Worm (Caenorhabditis elegans) whole organism, L4 larva: ENCODE measurements around the gene srg-40.

Experiments used
- T20F7.1 ChIP-seq: fragments of 200-800 bp; sonication (Bioruptor generic); optimal IDR thresholded peaks from 2 replicates; lab custom pipeline; 2018; ENCODE audit warnings: mild to moderate bottlenecking, missing genetic modification characterization, missing compliant biosample characterization
- Y105C5A.15 ChIP-seq: fragments of 200-800 bp; sonication (Bioruptor generic); IDR thresholded peaks from 2 replicates; pipeline ENCODE4 v1.3.6; 2022; ENCODE audit warnings: missing genetic modification characterization, missing compliant biosample characterization
- Y75B8A.6 ChIP-seq: fragments of 200-800 bp; sonication (Bioruptor generic); IDR thresholded peaks from 2 replicates; pipeline ENCODE4 v1.3.6; 2022; ENCODE audit warnings: missing genetic modification reagents, missing genetic modification characterization, missing compliant biosample characterization
- aha-1 ChIP-seq: fragments of 150-350 bp; peaks from one replicate; lab custom pipeline; 2014; ENCODE audit warnings: missing biosample characterization, missing genetic modification characterization
- aly-2 ChIP-seq: sonication (generic microtip); optimal IDR thresholded peaks from 2 replicates; lab custom pipeline; 2018; ENCODE audit warnings: missing biosample characterization, missing genetic modification characterization
- dve-1 ChIP-seq: sonication (generic microtip); optimal IDR thresholded peaks from 2 replicates; lab custom pipeline; 2017; ENCODE audit warnings: antibody characterized with exemption, mild to moderate bottlenecking, missing genetic modification characterization, missing compliant biosample characterization; ENCODE audit not compliant: insufficient read depth
- fos-1 ChIP-seq: fragments of 150-350 bp; optimal IDR thresholded peaks from 2 replicates; lab custom pipeline; 2014; ENCODE audit warnings: missing biosample characterization, missing genetic modification characterization
- gei-8 ChIP-seq: fragments of 200-800 bp; sonication (Bioruptor generic); optimal IDR thresholded peaks from 2 replicates; lab custom pipeline; 2018; ENCODE audit warnings: mild to moderate bottlenecking, missing genetic modification characterization, missing compliant biosample characterization
- lim-7 ChIP-seq: fragments of 200-800 bp; sonication (Bioruptor generic); IDR thresholded peaks from 2 replicates; pipeline ENCODE4 v1.3.6; 2022; ENCODE audit warnings: missing genetic modification characterization, missing compliant biosample characterization
- lin-13 ChIP-seq: fragments of 150-350 bp; optimal IDR thresholded peaks from 2 replicates; lab custom pipeline; 2014; ENCODE audit warnings: missing biosample characterization, missing genetic modification reagents, missing genetic modification characterization
- lin-15B ChIP-seq: fragments of 150-350 bp; sonication (generic microtip); optimal IDR thresholded peaks from 3 replicates; lab custom pipeline; 2014; ENCODE audit warnings: missing biosample characterization, missing genetic modification characterization
- lin-38 ChIP-seq: fragments of 200-800 bp; sonication (Bioruptor generic); IDR thresholded peaks from 2 replicates; pipeline ENCODE4 v1.3.6; 2022; ENCODE audit warnings: missing genetic modification reagents, missing genetic modification characterization, missing compliant biosample characterization
- lsy-2 ChIP-seq, 2 experiments: fragments of 150-350 bp in 1 of 2; sonication (generic microtip) in 1 of 2; optimal IDR thresholded peaks; 2 replicates each; lab custom pipeline; 2014 to 2017; ENCODE audit warnings: missing biosample characterization in 2 of 2, missing genetic modification characterization in 2 of 2
- madf-9 ChIP-seq: fragments of 200-800 bp; sonication (Bioruptor generic); conservative IDR thresholded peaks from 2 replicates; pipeline ENCODE4 v1.3.6; 2022; ENCODE audit warnings: missing genetic modification reagents, missing genetic modification characterization, missing compliant biosample characterization
- nhr-28 ChIP-seq: fragments of 150-350 bp; optimal IDR thresholded peaks from 2 replicates; lab custom pipeline; 2014; ENCODE audit warnings: missing biosample characterization, missing genetic modification characterization
- nhr-41 ChIP-seq: fragments of 200-800 bp; sonication (Bioruptor generic); IDR thresholded peaks from 2 replicates; pipeline ENCODE4 v1.3.6; 2022; ENCODE audit warnings: missing genetic modification reagents, missing genetic modification characterization, missing compliant biosample characterization
- nhr-48 ChIP-seq: sonication (generic microtip); optimal IDR thresholded peaks from 2 replicates; lab custom pipeline; 2016; ENCODE audit warnings: mild to moderate bottlenecking, missing genetic modification characterization, missing compliant biosample characterization
- pha-4 ChIP-seq, 2 experiments: fragments of 150-350 bp in 1 of 2; fragments of 200-800 bp in 1 of 2; sonication (Bioruptor generic) in 1 of 2; IDR thresholded peaks in 1 of 2; optimal IDR thresholded peaks in 1 of 2; 2 replicates each; pipeline versions ENCODE4 v1.3.6 to Lab custom; 2014 to 2022; ENCODE audit warnings: missing genetic modification characterization in 2 of 2, missing genetic modification reagents in 2 of 2, missing biosample characterization in 1 of 2, missing compliant biosample characterization in 1 of 2
- snpc-1.2 ChIP-seq: fragments of 200-800 bp; sonication (Bioruptor generic); IDR thresholded peaks from 2 replicates; pipeline ENCODE4 v1.3.6; 2022; ENCODE audit warnings: missing genetic modification reagents, missing genetic modification characterization, missing compliant biosample characterization
- tra-1 ChIP-seq: fragments of 200-800 bp; sonication (Bioruptor generic); IDR thresholded peaks from 2 replicates; pipeline ENCODE4 v1.3.6; 2022; ENCODE audit warnings: missing genetic modification reagents, missing genetic modification characterization, missing compliant biosample characterization
- unc-62 ChIP-seq, 3 experiments: fragments of 150-350 bp in 1 of 3; sonication (generic microtip); optimal IDR thresholded peaks in 2 of 3; peaks in 1 of 3; 1 replicate in 1 of 3; 2 replicates in 2 of 3; lab custom pipeline; 2014 to 2017; ENCODE audit warnings: missing biosample characterization in 3 of 3, missing genetic modification characterization in 3 of 3, missing genetic modification reagents in 3 of 3, missing genotype in 1 of 3
- zip-11 ChIP-seq: fragments of 200-800 bp; sonication (Bioruptor generic); IDR thresholded peaks from 2 replicates; pipeline ENCODE4 v1.3.6; 2022; ENCODE audit warnings: missing genetic modification characterization, missing compliant biosample characterization

srg-40 gene

ce11 chrV:11118179-11118725, 46.1 kb downstream of the srg-40 start (continued):
- TF ChIP-seq T20F7.1 (GFP tag; lab: Kevin White, UChicago) (peak; percentile 32), dve-1 (tag; lab: Kevin White, UChicago) (peak; percentile 5), nhr-41 (GFP tag; lab: Robert Waterston, UW) (no peak), lin-38 (GFP tag; lab: Robert Waterston, UW) (peak; percentile 35; the same call in 1 of the 2 replicates), lin-15B (tag; lab: Kevin White, UChicago) (no peak), aly-2 (tag; lab: Kevin White, UChicago) (no peak), pha-4 (GFP tag; IDR thresholded peaks at IDR 0.05; lab: Robert Waterston, UW) (no peak), pha-4 (tag; optimal IDR thresholded peaks at IDR 0.05; lab: Kevin White, UChicago) (no peak), madf-9 (GFP tag; lab: Robert Waterston, UW) (no peak), nhr-28 (no peak), unc-62 (GFP tag; optimal IDR thresholded peaks at IDR 0.05 in 1 of 2; lab: Kevin White, UChicago) (no peak), unc-62 (tag; optimal IDR thresholded peaks at IDR 0.05; lab: Kevin White, UChicago) (no peak), lsy-2 (tag; optimal IDR thresholded peaks at IDR 0.05; lab: Kevin White, UChicago) (peak in 1 of 2 experiments; percentile 17), fos-1 (tag; lab: Kevin White, UChicago) (no peak), snpc-1.2 (GFP tag; lab: Robert Waterston, UW) (no peak), Y105C5A.15 (GFP tag; lab: Robert Waterston, UW) (no peak), tra-1 (GFP tag; lab: Robert Waterston, UW) (0 out of 2 replicates have a peak, but pooled peaks have one; percentile 10), aha-1 (tag; lab: Kevin White, UChicago) (peak; percentile 84), lin-13 (GFP tag; lab: Kevin White, UChicago) (no peak), zip-11 (GFP tag; lab: Robert Waterston, UW) (no peak), gei-8 (GFP tag; lab: Kevin White, UChicago) (no peak)

- no peak for TF ChIP-seq nhr-28
- TF ChIP-seq lim-7 (GFP tag; lab: Robert Waterston, UW), result no peak
- TF ChIP-seq Y75B8A.6, result no peak
- no peak for TF ChIP-seq nhr-48 (tag; lab: Kevin White, UChicago)
- no peak for TF ChIP-seq pha-4 (GFP tag; IDR thresholded peaks at IDR 0.05; lab: Robert Waterston, UW)
- TF ChIP-seq pha-4 (tag; optimal IDR thresholded peaks at IDR 0.05; lab: Kevin White, UChicago), result no peak
These were observed 50.8 kb downstream of the srg-40 start, which contains the start of gene math-33 for ce11 chrV:11113607-11114006. Gene math-33 (plus strand): TSS chrV:11113907.
